Fruit fly (Drosophila melanogaster) Kc167 (cell line): ENCODE measurements around the gene Trmt112.

Source experiments
- h ChIP-seq: fragments of >200 bp; optimal IDR thresholded peaks from 3 replicates; lab custom pipeline; 2018; ENCODE audit warnings: missing external identifiers
- insv ChIP-seq: fragments of >200 bp; optimal IDR thresholded peaks from 3 replicates; lab custom pipeline; 2018; ENCODE audit warnings: missing external identifiers
- psq ChIP-seq: fragments of >200 bp; optimal IDR thresholded peaks from 2 replicates; lab custom pipeline; 2017; ENCODE audit warnings: missing external identifiers

DNA sequence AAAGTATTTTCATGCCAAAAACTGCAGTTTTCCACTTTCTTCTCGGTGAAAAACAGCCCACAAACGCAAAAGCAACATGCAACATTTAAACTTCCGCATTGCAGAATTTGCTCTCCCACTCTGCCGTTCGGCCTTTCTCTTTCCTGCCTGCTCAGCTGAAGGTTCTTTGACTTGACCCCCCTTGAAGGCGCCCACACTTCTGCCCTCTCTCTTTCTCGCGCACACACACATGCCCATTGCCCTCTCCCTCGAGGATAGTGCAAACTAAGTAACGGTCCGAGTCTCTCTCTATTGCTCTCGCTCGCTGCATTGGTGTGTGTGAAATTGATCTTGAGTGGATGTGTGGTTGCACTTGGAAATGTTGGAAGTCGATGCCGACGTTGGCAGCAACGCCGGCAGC, 9.0 kb upstream of the Trmt112 start:
- no peak for TF ChIP-seq h
- no peak for TF ChIP-seq insv (lab: Kevin White, UChicago)
- no peak for TF ChIP-seq psq
